Worm (Caenorhabditis elegans) whole organism, early embryonic: Measurements from ENCODE around the gene C14A11.9.

Experiments used
- B0310.2 ChIP-seq: sonication (generic microtip); optimal IDR thresholded peaks from 2 replicates; lab custom pipeline; 2016; ENCODE audit warnings: mild to moderate bottlenecking, missing genetic modification characterization, missing compliant biosample characterization
- F13C5.2 ChIP-seq: sonication (generic microtip); optimal IDR thresholded peaks from 2 replicates; lab custom pipeline; 2017; ENCODE audit warnings: mild to moderate bottlenecking, missing genetic modification characterization, inconsistent platforms, missing compliant biosample characterization
- aly-1 ChIP-seq: sonication (generic microtip); optimal IDR thresholded peaks from 2 replicates; lab custom pipeline; 2016; ENCODE audit warnings: missing genetic modification characterization, missing compliant biosample characterization
- ama-1 ChIP-seq: fragments of 150-350 bp; optimal IDR thresholded peaks from 2 replicates; lab custom pipeline; 2014
- ceh-13 ChIP-seq: fragments of 200-800 bp; sonication (Bioruptor generic); optimal IDR thresholded peaks from 2 replicates; lab custom pipeline; 2018; ENCODE audit warnings: mild to moderate bottlenecking, missing genetic modification characterization, missing compliant biosample characterization
- ceh-36 ChIP-seq: sonication (generic microtip); optimal IDR thresholded peaks from 2 replicates; lab custom pipeline; 2016; ENCODE audit warnings: missing genetic modification characterization, inconsistent platforms, missing compliant biosample characterization
- ets-7 ChIP-seq: sonication (generic microtip); optimal IDR thresholded peaks from 2 replicates; lab custom pipeline; 2016; ENCODE audit warnings: missing genotype, missing genetic modification characterization, missing compliant biosample characterization
- flt-1 ChIP-seq: fragments of 200-800 bp; sonication (Bioruptor generic); IDR thresholded peaks from 2 replicates; pipeline ENCODE4 v1.3.6; 2022; ENCODE audit warnings: missing genetic modification characterization, missing compliant biosample characterization
- hmbx-1 ChIP-seq: sonication (generic microtip); optimal IDR thresholded peaks from 2 replicates; lab custom pipeline; 2016; ENCODE audit warnings: mild to moderate bottlenecking, missing genetic modification characterization, missing compliant biosample characterization
- hmg-4 ChIP-seq: fragments of 200-800 bp; sonication (Bioruptor generic); optimal IDR thresholded peaks from 2 replicates; lab custom pipeline; 2018; ENCODE audit warnings: mild to moderate bottlenecking, missing genetic modification characterization, missing compliant biosample characterization
- hnd-1 ChIP-seq: sonication (generic microtip); optimal IDR thresholded peaks from 2 replicates; lab custom pipeline; 2016; ENCODE audit warnings: missing genetic modification characterization, missing compliant biosample characterization
- pes-1 ChIP-seq: fragments of 200-800 bp; sonication (Bioruptor generic); IDR thresholded peaks from 2 replicates; pipeline ENCODE4 v1.3.6; 2022; ENCODE audit warnings: missing genetic modification reagents, missing genetic modification characterization, missing compliant biosample characterization
- scrt-1 ChIP-seq: fragments of 200-800 bp; sonication (Bioruptor generic); IDR thresholded peaks from 2 replicates; pipeline ENCODE4 v1.3.6; 2022; ENCODE audit warnings: missing genetic modification characterization, missing compliant biosample characterization
- sea-1 ChIP-seq: fragments of 200-800 bp; sonication (Bioruptor generic); conservative IDR thresholded peaks from 2 replicates; pipeline ENCODE4 v1.3.6; 2022; ENCODE audit warnings: missing genetic modification characterization, missing compliant biosample characterization
- tbx-11 ChIP-seq: fragments of 200-800 bp; sonication (Bioruptor generic); IDR thresholded peaks from 2 replicates; pipeline ENCODE4 v1.3.6; 2022; ENCODE audit warnings: missing genetic modification characterization, missing compliant biosample characterization
- tbx-37 ChIP-seq: fragments of 200-800 bp; sonication (Bioruptor generic); conservative IDR thresholded peaks from 2 replicates; pipeline ENCODE4 v1.3.6; 2022; ENCODE audit warnings: missing genetic modification reagents, missing genetic modification characterization, missing compliant biosample characterization
- tra-4 ChIP-seq: sonication (generic microtip); optimal IDR thresholded peaks from 2 replicates; lab custom pipeline; 2017; ENCODE audit warnings: missing genetic modification characterization, missing compliant biosample characterization

The C14A11.9 gene

ce11 chrX:2840287-2840686 is 30.9 kb upstream of the C14A11.9 start, which contains the start of gene Y71H10B.1:
TSS of gene Y71H10B.1 (minus strand) at chrX:2840292.
- TF ChIP-seq hmg-4 (GFP tag; lab: Kevin White, UChicago) = no peak
- no peak for TF ChIP-seq ets-7 (tag; lab: Kevin White, UChicago)
- TF ChIP-seq pes-1 (GFP tag; lab: Robert Waterston, UW) = no peak
- no peak for TF ChIP-seq ceh-13
- no peak for TF ChIP-seq tbx-37
- no peak for TF ChIP-seq sea-1 (GFP tag; lab: Robert Waterston, UW)
- no peak for TF ChIP-seq B0310.2
- no peak for TF ChIP-seq aly-1 (tag; lab: Kevin White, UChicago)
- no peak for TF ChIP-seq F13C5.2
- no peak for TF ChIP-seq hmbx-1 (tag; lab: Kevin White, UChicago)

ce11 chrX:2838619-2839018 is 29.2 kb upstream of the C14A11.9 start:
- TF ChIP-seq ceh-36 (tag; lab: Kevin White, UChicago) = no peak
- TF ChIP-seq aly-1 (tag; lab: Kevin White, UChicago) = no peak
- TF ChIP-seq ets-7 (tag; lab: Kevin White, UChicago) = no peak
- no peak for TF ChIP-seq hmg-4 (GFP tag; lab: Kevin White, UChicago)
- no peak for TF ChIP-seq pes-1 (GFP tag; lab: Robert Waterston, UW)
- TF ChIP-seq hnd-1 (tag; lab: Kevin White, UChicago) = no peak
- TF ChIP-seq flt-1 (GFP tag; lab: Robert Waterston, UW) = no peak
- no peak for TF ChIP-seq tbx-37
- no peak for TF ChIP-seq tbx-11 (GFP tag; lab: Robert Waterston, UW)
- no peak for TF ChIP-seq B0310.2

- TF ChIP-seq flt-1 (GFP tag; lab: Robert Waterston, UW) (no peak), aly-1 (tag; lab: Kevin White, UChicago) (no peak), hnd-1 (tag; lab: Kevin White, UChicago) (no peak), ceh-36 (tag; lab: Kevin White, UChicago) (no peak), hmg-4 (GFP tag; lab: Kevin White, UChicago) (no peak), F13C5.2 (no peak), B0310.2 (no peak), ceh-13 (no peak), scrt-1 (GFP tag; lab: Robert Waterston, UW) (no peak), hmbx-1 (tag; lab: Kevin White, UChicago) (no peak), ets-7 (tag; lab: Kevin White, UChicago) (no peak), tra-4 (tag; lab: Kevin White, UChicago) (no peak), tbx-11 (GFP tag; lab: Robert Waterston, UW) (no peak), pes-1 (GFP tag; lab: Robert Waterston, UW) (no peak)
Observed at ce11 chrX:2837477-2837876, 28.0 kb upstream of the C14A11.9 start.

ce11 chrX:2836770-2837169 is 27.3 kb upstream of the C14A11.9 start:
- TF ChIP-seq ceh-13 = no peak
- TF ChIP-seq ama-1 (lab: Kevin White, UChicago) = no peak
- TF ChIP-seq tbx-11 (GFP tag; lab: Robert Waterston, UW) = no peak
- TF ChIP-seq tbx-37 = no peak
- no peak for TF ChIP-seq scrt-1 (GFP tag; lab: Robert Waterston, UW)
- TF ChIP-seq ceh-36 (tag; lab: Kevin White, UChicago) = no peak
- no peak for TF ChIP-seq F13C5.2
- no peak for TF ChIP-seq hmbx-1 (tag; lab: Kevin White, UChicago)
- no peak for TF ChIP-seq ets-7 (tag; lab: Kevin White, UChicago)
- TF ChIP-seq B0310.2 = no peak
- TF ChIP-seq hmg-4 (GFP tag; lab: Kevin White, UChicago) = no peak
- TF ChIP-seq tra-4 (tag; lab: Kevin White, UChicago) = no peak
- no peak for TF ChIP-seq pes-1 (GFP tag; lab: Robert Waterston, UW)
- no peak for TF ChIP-seq sea-1 (GFP tag; lab: Robert Waterston, UW)
- TF ChIP-seq hnd-1 (tag; lab: Kevin White, UChicago) = no peak
- TF ChIP-seq aly-1 (tag; lab: Kevin White, UChicago) = no peak
- no peak for TF ChIP-seq flt-1 (GFP tag; lab: Robert Waterston, UW)

- TF ChIP-seq tbx-37 = no peak
- no peak for TF ChIP-seq hnd-1 (tag; lab: Kevin White, UChicago)
- no peak for TF ChIP-seq hmbx-1 (tag; lab: Kevin White, UChicago)
- TF ChIP-seq ama-1 (lab: Kevin White, UChicago) = no peak
- no peak for TF ChIP-seq tra-4 (tag; lab: Kevin White, UChicago)
- TF ChIP-seq scrt-1 (GFP tag; lab: Robert Waterston, UW) = no peak
- TF ChIP-seq B0310.2 = no peak
- no peak for TF ChIP-seq ceh-36 (tag; lab: Kevin White, UChicago)
- no peak for TF ChIP-seq flt-1 (GFP tag; lab: Robert Waterston, UW)
- no peak for TF ChIP-seq sea-1 (GFP tag; lab: Robert Waterston, UW)
- no peak for TF ChIP-seq ets-7 (tag; lab: Kevin White, UChicago)
- no peak for TF ChIP-seq tbx-11 (GFP tag; lab: Robert Waterston, UW)
- TF ChIP-seq hmg-4 (GFP tag; lab: Kevin White, UChicago) = no peak
- no peak for TF ChIP-seq pes-1 (GFP tag; lab: Robert Waterston, UW)
- TF ChIP-seq ceh-13 = no peak
- no peak for TF ChIP-seq aly-1 (tag; lab: Kevin White, UChicago)
- no peak for TF ChIP-seq F13C5.2
Observed at ce11 chrX:2827702-2828182, 18.3 kb upstream of the C14A11.9 start, which contains the start of gene ssr-2. TSS of gene ssr-2 (minus strand) at chrX:2827752.

ce11 chrX:2826337-2826736 is 16.9 kb upstream of the C14A11.9 start:
- no peak for TF ChIP-seq B0310.2
- no peak for TF ChIP-seq hnd-1 (tag; lab: Kevin White, UChicago)
- no peak for TF ChIP-seq hmbx-1 (tag; lab: Kevin White, UChicago)
- no peak for TF ChIP-seq ets-7 (tag; lab: Kevin White, UChicago)
- no peak for TF ChIP-seq tra-4 (tag; lab: Kevin White, UChicago)
- TF ChIP-seq ceh-36 (tag; lab: Kevin White, UChicago) = no peak
- TF ChIP-seq sea-1 (GFP tag; lab: Robert Waterston, UW) = no peak
- TF ChIP-seq ceh-13 = no peak
- no peak for TF ChIP-seq tbx-11 (GFP tag; lab: Robert Waterston, UW)
- TF ChIP-seq hmg-4 (GFP tag; lab: Kevin White, UChicago) = no peak
- no peak for TF ChIP-seq scrt-1 (GFP tag; lab: Robert Waterston, UW)

- TF ChIP-seq B0310.2 (no peak), sea-1 (GFP tag; lab: Robert Waterston, UW) (no peak), hmg-4 (GFP tag; lab: Kevin White, UChicago) (no peak), aly-1 (tag; lab: Kevin White, UChicago) (no peak), tra-4 (tag; lab: Kevin White, UChicago) (no peak), ama-1 (lab: Kevin White, UChicago) (no peak), tbx-11 (GFP tag; lab: Robert Waterston, UW) (no peak), flt-1 (GFP tag; lab: Robert Waterston, UW) (no peak), F13C5.2 (no peak), ets-7 (tag; lab: Kevin White, UChicago) (no peak), ceh-13 (no peak), hnd-1 (tag; lab: Kevin White, UChicago) (no peak), ceh-36 (tag; lab: Kevin White, UChicago) (no peak), scrt-1 (GFP tag; lab: Robert Waterston, UW) (no peak)
Observed at ce11 chrX:2820148-2820547, 10.7 kb upstream of the C14A11.9 start, which contains the start of gene tsp-6. TSS of gene tsp-6 (plus strand) at chrX:2820448.
